Worm (Caenorhabditis elegans): ENCODE data around the gene W05H5.1.

Gene W05H5.1

ce11 chrII:12459422-12459821 is 14.8 kb upstream of the W05H5.1 start, which contains the start of gene tag-281 (continued):
- no peak for TF ChIP-seq snpc-4 (GFP tag; optimal IDR thresholded peaks at IDR 0.05)
- TF ChIP-seq snpc-4 (tag; optimal IDR thresholded peaks at IDR 0.05): peak in 3 of 4 experiments; percentile 1 to 60 (median 33)
- no peak for TF ChIP-seq Y53F4B.3 (GFP tag; IDR thresholded peaks at IDR 0.05)
- TF ChIP-seq him-1 (tag; optimal IDR thresholded peaks at IDR 0.05): no peak
- TF ChIP-seq ceh-27 (GFP tag; optimal IDR thresholded peaks at IDR 0.05): no peak
- no peak for TF ChIP-seq hrde-1 (tag; optimal IDR thresholded peaks at IDR 0.05; ENCODE audit: borderline replicate concordance)
- no peak for TF ChIP-seq zim-3 (tag; optimal IDR thresholded peaks at IDR 0.05)
- peak; percentile 28; the same call in 1 of the 2 replicates for TF ChIP-seq D2030.7 (GFP tag; IDR thresholded peaks at IDR 0.05)
- TF ChIP-seq K11D2.4 (GFP tag; IDR thresholded peaks at IDR 0.05): peak; percentile 52; the same call in 1 of the 2 replicates
- peak; percentile 53 for TF ChIP-seq hsf-1 (GFP tag; IDR thresholded peaks at IDR 0.05)
- TF ChIP-seq ceh-91 (GFP tag; IDR thresholded peaks at IDR 0.05): peak; percentile 35; the same call in 1 of the 2 replicates
- TF ChIP-seq lin-35 (GFP tag; optimal IDR thresholded peaks at IDR 0.05): peak; percentile 36 to 96 (median 75)
- no peak for TF ChIP-seq F57A8.1 (GFP tag; optimal IDR thresholded peaks at IDR 0.05)
- TF ChIP-seq snpc-1.3 (tag; optimal IDR thresholded peaks at IDR 0.05; ENCODE audit: insufficient read depth): peak; percentile 38
- TF ChIP-seq cebp-1 (GFP tag; IDR thresholded peaks at IDR 0.05): no peak
- no peak for TF ChIP-seq cebp-1 (tag; optimal IDR thresholded peaks at IDR 0.05)
- 0 out of 2 replicates have a peak, but pooled peaks have one; percentile 14 for TF ChIP-seq lir-1 (GFP tag; conservative IDR thresholded peaks at IDR 0.05)
- no peak for TF ChIP-seq F37B4.10 (GFP tag; IDR thresholded peaks at IDR 0.05)
- TF ChIP-seq sdz-38 (tag; optimal IDR thresholded peaks at IDR 0.05): no peak
- TF ChIP-seq xnd-1 (tag; optimal IDR thresholded peaks at IDR 0.05): peak; percentile 52
- TF ChIP-seq hlh-12 (tag; optimal IDR thresholded peaks at IDR 0.05): no peak
- peak; percentile 38; the same call in 1 of the 2 replicates for TF ChIP-seq attf-3 (GFP tag; conservative IDR thresholded peaks at IDR 0.05)
- peak; percentile 32; the same call in 1 of the 2 replicates for TF ChIP-seq madf-8 (GFP tag; conservative IDR thresholded peaks at IDR 0.05)
- TF ChIP-seq rcor-1 (GFP tag; IDR thresholded peaks at IDR 0.05): peak; percentile 59
- no peak for TF ChIP-seq C17E4.6 (GFP tag; IDR thresholded peaks at IDR 0.05)
- TF ChIP-seq atf-7 (tag; optimal IDR thresholded peaks at IDR 0.05): no peak
- peak; percentile 100 for TF ChIP-seq hmg-1.2 (GFP tag; IDR thresholded peaks at IDR 0.05)
- peak; percentile 87 for TF ChIP-seq efl-1 (GFP tag; optimal IDR thresholded peaks at IDR 0.05)
- TF ChIP-seq nfya-1 (tag; optimal IDR thresholded peaks at IDR 0.05; ENCODE audit: borderline replicate concordance, insufficient read depth): no peak
- peak; percentile 50; the same call in 1 of the 2 replicates for TF ChIP-seq Y53G8AR.9 (GFP tag; conservative IDR thresholded peaks at IDR 0.05)

ce11 chrII:12457275-12457674 is 12.7 kb upstream of the W05H5.1 start, which contains the start of gene sre-38:
sre-38 (plus strand) TSS chrII:12457575.
- TF ChIP-seq cebp-2 (GFP tag; IDR thresholded peaks at IDR 0.05) (no peak), B0261.1 (tag; optimal IDR thresholded peaks at IDR 0.05) (no peak), dox-1 (GFP tag; IDR thresholded peaks at IDR 0.05) (no peak), aptf-2 (GFP tag; conservative IDR thresholded peaks at IDR 0.05) (no peak), die-1 (tag; optimal IDR thresholded peaks at IDR 0.05) (no peak), K12H6.12 (tag; optimal IDR thresholded peaks at IDR 0.05) (no peak), somi-1 (GFP tag; optimal IDR thresholded peaks at IDR 0.05) (no peak), fkh-3 (tag; optimal IDR thresholded peaks at IDR 0.05) (no peak), unc-130 (GFP tag; optimal IDR thresholded peaks at IDR 0.05) (no peak), mcd-1 (GFP tag; IDR thresholded peaks at IDR 0.05) (no peak), tbx-9 (tag; optimal IDR thresholded peaks at IDR 0.05; ENCODE audit: borderline replicate concordance) (no peak), pha-4 (tag; optimal IDR thresholded peaks at IDR 0.05) (no peak), let-607 (tag; optimal IDR thresholded peaks at IDR 0.05) (no peak), akir-1 (GFP tag; optimal IDR thresholded peaks at IDR 0.05) (no peak)
